Fruit fly (Drosophila melanogaster) whole organism, embryonic: ENCODE results near the gene nkt.

Experiments used
- Aef1 ChIP-seq: fragments of 200-800 bp; sonication (Bioruptor generic); IDR thresholded peaks from 3 replicates; pipeline ENCODE4 v1.3.6; 2022; ENCODE audit warnings: missing biosample characterization, missing genetic modification characterization
- Antp ChIP-seq: fragments of 200-800 bp; sonication (Bioruptor generic); optimal IDR thresholded peaks from 3 replicates; lab custom pipeline; 2016; ENCODE audit warnings: missing biosample characterization, missing genetic modification characterization
- Awh ChIP-seq: fragments of 200-800 bp; sonication (Bioruptor generic); IDR thresholded peaks from 2 replicates; pipeline ENCODE4, ENCODE4 v1.3.6; 2022; ENCODE audit warnings: missing biosample characterization, missing genetic modification characterization
- Bdp1 ChIP-seq: fragments of 200-800 bp; sonication (Bioruptor generic); optimal IDR thresholded peaks from 3 replicates; lab custom pipeline; 2016; ENCODE audit warnings: missing biosample characterization, missing genetic modification characterization
- CG11723 ChIP-seq: fragments of 200-800 bp; sonication (Bioruptor generic); optimal IDR thresholded peaks from 2 replicates; lab custom pipeline; 2017; ENCODE audit warnings: missing biosample characterization, mild to moderate bottlenecking, missing genetic modification characterization
- CG12071 ChIP-seq: fragments of 200-800 bp; sonication (Bioruptor generic); optimal IDR thresholded peaks from 3 replicates; lab custom pipeline; 2018; ENCODE audit warnings: missing biosample characterization, mild to moderate bottlenecking, missing genetic modification characterization
- CG12299 ChIP-seq: fragments of 200-800 bp; sonication (Bioruptor generic); optimal IDR thresholded peaks from 2 replicates; lab custom pipeline; 2018; ENCODE audit warnings: missing biosample characterization, mild to moderate bottlenecking, missing genetic modification characterization
- CG14667 ChIP-seq: fragments of 200-800 bp; sonication (Bioruptor generic); IDR thresholded peaks from 2 replicates; pipeline ENCODE4 v1.3.6; 2022; ENCODE audit warnings: missing biosample characterization, missing genetic modification characterization
- CG17361 ChIP-seq: fragments of 200-800 bp; sonication (Bioruptor generic); IDR thresholded peaks from 3 replicates; pipeline ENCODE4 v1.3.6; 2022; ENCODE audit warnings: missing biosample characterization, missing genetic modification characterization
- CG17829 ChIP-seq: fragments of 200-800 bp; optimal IDR thresholded peaks from 2 replicates; lab custom pipeline; 2019; ENCODE audit warnings: missing biosample characterization, mild to moderate bottlenecking, missing genetic modification characterization, moderate library complexity
- CG18011 ChIP-seq: fragments of 200-800 bp; sonication (Bioruptor generic); optimal IDR thresholded peaks from 2 replicates; lab custom pipeline; 2017; ENCODE audit warnings: missing biosample characterization, missing genetic modification characterization, mild to moderate bottlenecking, moderate library complexity, missing genotype
- CG18476 ChIP-seq: fragments of 200-800 bp; sonication (Bioruptor generic); optimal IDR thresholded peaks from 2 replicates; lab custom pipeline; 2016; ENCODE audit warnings: missing biosample characterization, mild to moderate bottlenecking, missing genetic modification characterization
- CG2120 ChIP-seq: fragments of 200-800 bp; sonication (Bioruptor generic); optimal IDR thresholded peaks from 3 replicates; lab custom pipeline; 2016; ENCODE audit warnings: missing biosample characterization, missing genetic modification characterization
- CG31441 ChIP-seq: fragments of 200-800 bp; sonication (Bioruptor generic); IDR thresholded peaks from 2 replicates; pipeline ENCODE4 v1.3.6; 2022; ENCODE audit warnings: missing biosample characterization, missing genetic modification characterization
- CG4820 ChIP-seq: fragments of 200-800 bp; sonication (Bioruptor generic); optimal IDR thresholded peaks from 3 replicates; lab custom pipeline; 2016; ENCODE audit warnings: missing biosample characterization, missing genetic modification characterization
- CG6791 ChIP-seq: fragments of 200-800 bp; sonication (Bioruptor generic); IDR thresholded peaks from 3 replicates; pipeline ENCODE4 v1.3.6; 2022; ENCODE audit warnings: missing biosample characterization, missing genetic modification characterization; ENCODE audit not compliant: partially characterized antibody
- CG8359 ChIP-seq: fragments of 200-800 bp; sonication (Bioruptor generic); optimal IDR thresholded peaks from 2 replicates; lab custom pipeline; 2017; ENCODE audit warnings: missing biosample characterization, mild to moderate bottlenecking, missing genetic modification characterization, borderline replicate concordance
- CG8944 ChIP-seq: fragments of 200-800 bp; sonication (Bioruptor generic); optimal IDR thresholded peaks from 3 replicates; lab custom pipeline; 2016; ENCODE audit warnings: missing biosample characterization, missing genetic modification characterization
- CG9817 ChIP-seq: fragments of 200-800 bp; sonication (Bioruptor generic); optimal IDR thresholded peaks from 2 replicates; lab custom pipeline; 2018; ENCODE audit warnings: missing biosample characterization, mild to moderate bottlenecking, missing genetic modification characterization, moderate library complexity
- CG9932 ChIP-seq: fragments of 200-800 bp; sonication (Bioruptor generic); IDR thresholded peaks from 2 replicates; pipeline ENCODE4 v1.3.6; 2022; ENCODE audit warnings: missing biosample characterization, missing genetic modification characterization
- ERR ChIP-seq: fragments of 200-800 bp; sonication (Bioruptor generic); optimal IDR thresholded peaks from 2 replicates; lab custom pipeline; 2016; ENCODE audit warnings: missing biosample characterization, missing genetic modification characterization
- Ets65A ChIP-seq: fragments of 200-800 bp; sonication (Bioruptor generic); peaks from one replicate; lab custom pipeline; 2016; ENCODE audit warnings: missing biosample characterization, missing genetic modification characterization
- Fer2 ChIP-seq: fragments of 200-800 bp; sonication (Bioruptor generic); optimal IDR thresholded peaks from 2 replicates; lab custom pipeline; 2018; ENCODE audit warnings: missing biosample characterization, mild to moderate bottlenecking, missing genetic modification characterization, moderate library complexity
- Fer3 ChIP-seq: fragments of 200-800 bp; sonication (Bioruptor generic); optimal IDR thresholded peaks from 2 replicates; lab custom pipeline; 2018; ENCODE audit warnings: missing biosample characterization, mild to moderate bottlenecking, missing genetic modification characterization, moderate library complexity
- Hand ChIP-seq: fragments of 200-800 bp; sonication (Bioruptor generic); optimal IDR thresholded peaks from 2 replicates; lab custom pipeline; 2017; ENCODE audit warnings: mild to moderate bottlenecking, missing biosample characterization, missing genetic modification reagents, missing genetic modification characterization
- Hr3 ChIP-seq: fragments of 200-800 bp; sonication (Bioruptor generic); optimal IDR thresholded peaks from 3 replicates; lab custom pipeline; 2016; ENCODE audit warnings: missing biosample characterization, missing genetic modification characterization
- Med ChIP-seq: fragments of 200-800 bp; sonication (Bioruptor generic); peaks from one replicate; lab custom pipeline; 2016; ENCODE audit warnings: missing biosample characterization, missing genetic modification characterization, mild to moderate bottlenecking, inconsistent platforms, moderate library complexity
- Meics ChIP-seq: fragments of 200-800 bp; sonication (Bioruptor generic); optimal IDR thresholded peaks from 2 replicates; lab custom pipeline; 2017; ENCODE audit warnings: missing biosample characterization, mild to moderate bottlenecking, missing genetic modification characterization
- Nf-YA ChIP-seq: fragments of 200-800 bp; sonication (Bioruptor generic); IDR thresholded peaks from 2 replicates; pipeline ENCODE4 v1.3.6; 2022; ENCODE audit warnings: missing biosample characterization, missing genetic modification characterization
- Nf-YB ChIP-seq: fragments of 200-800 bp; sonication (Bioruptor generic); optimal IDR thresholded peaks from 3 replicates; lab custom pipeline; 2019; ENCODE audit warnings: missing biosample characterization, mild to moderate bottlenecking, missing genetic modification characterization, moderate library complexity
- Optix ChIP-seq: fragments of 200-800 bp; sonication (Bioruptor generic); IDR thresholded peaks from 3 replicates; pipeline ENCODE4 v1.3.6; 2022; ENCODE audit warnings: missing biosample characterization, missing genetic modification characterization
- Pdp1 ChIP-seq, 2 experiments: fragments of 200-800 bp; sonication (Bioruptor generic); optimal IDR thresholded peaks; 3 replicates each; lab custom pipeline; 2016; ENCODE audit warnings: missing biosample characterization in 2 of 2, missing genetic modification characterization in 2 of 2, mild to moderate bottlenecking in 1 of 2, moderate library complexity in 1 of 2
- Stat92E ChIP-seq, 3 experiments: fragments of >200 bp in 2 of 3; fragments of 200-800 bp in 1 of 3; sonication (Bioruptor generic) in 1 of 3; optimal IDR thresholded peaks; 2 replicates each; lab custom pipeline; 2017 to 2019; ENCODE audit warnings: missing biosample characterization in 3 of 3, missing genetic modification characterization in 3 of 3, mild to moderate bottlenecking in 1 of 3, moderate library complexity in 1 of 3
- TFAM ChIP-seq: fragments of 200-800 bp; sonication (Bioruptor generic); optimal IDR thresholded peaks from 2 replicates; lab custom pipeline; 2017; ENCODE audit warnings: missing biosample characterization, missing genetic modification characterization, inconsistent platforms
- ash1 ChIP-seq: fragments of 200-800 bp; sonication (Bioruptor generic); optimal IDR thresholded peaks from 2 replicates; lab custom pipeline; 2018; ENCODE audit warnings: missing biosample characterization, mild to moderate bottlenecking, missing genetic modification characterization
- az2 ChIP-seq: fragments of 200-800 bp; sonication (Bioruptor generic); optimal IDR thresholded peaks from 3 replicates; lab custom pipeline; 2016; ENCODE audit warnings: missing biosample characterization, missing genetic modification characterization
- bab2 ChIP-seq: fragments of 200-800 bp; sonication (Bioruptor generic); optimal IDR thresholded peaks from 2 replicates; lab custom pipeline; 2016; ENCODE audit warnings: missing biosample characterization, missing genetic modification characterization
- bbx ChIP-seq: fragments of 200-800 bp; sonication (Bioruptor generic); IDR thresholded peaks from 2 replicates; pipeline ENCODE4 v1.3.6; 2022; ENCODE audit warnings: missing biosample characterization, missing genetic modification characterization; ENCODE audit not compliant: partially characterized antibody
- ci ChIP-seq: fragments of 200-800 bp; sonication (Bioruptor generic); IDR thresholded peaks from 3 replicates; pipeline ENCODE4 v1.3.6; 2022; ENCODE audit warnings: missing biosample characterization, missing genetic modification characterization
- ems ChIP-seq: fragments of 200-800 bp; sonication (Bioruptor generic); optimal IDR thresholded peaks from 3 replicates; lab custom pipeline; 2016; ENCODE audit warnings: missing biosample characterization, missing genetic modification characterization
- ewg ChIP-seq: fragments of 200-800 bp; sonication (Bioruptor generic); optimal IDR thresholded peaks from 3 replicates; lab custom pipeline; 2017; ENCODE audit warnings: mild to moderate bottlenecking, missing biosample characterization, missing genetic modification reagents, missing genetic modification characterization
- exex ChIP-seq: fragments of 200-800 bp; sonication (Bioruptor generic); optimal IDR thresholded peaks from 4 replicates; lab custom pipeline; 2018; ENCODE audit warnings: missing biosample characterization, mild to moderate bottlenecking, missing genetic modification characterization, moderate library complexity
- fd64A ChIP-seq: fragments of 200-800 bp; sonication (Bioruptor generic); optimal IDR thresholded peaks from 3 replicates; lab custom pipeline; 2018; ENCODE audit warnings: missing biosample characterization, mild to moderate bottlenecking, missing genetic modification characterization
- fru ChIP-seq: fragments of >200 bp; optimal IDR thresholded peaks from 2 replicates; lab custom pipeline; 2017
- gcm ChIP-seq: fragments of 200-800 bp; sonication (Bioruptor generic); optimal IDR thresholded peaks from 2 replicates; lab custom pipeline; 2019; ENCODE audit warnings: missing biosample characterization, mild to moderate bottlenecking, missing genetic modification characterization, moderate library complexity
- gfzf ChIP-seq: fragments of 200-800 bp; sonication (Bioruptor generic); optimal IDR thresholded peaks from 2 replicates; lab custom pipeline; 2016; ENCODE audit warnings: missing biosample characterization, mild to moderate bottlenecking, missing genetic modification characterization, moderate library complexity
- ro ChIP-seq: fragments of 200-800 bp; sonication (Bioruptor generic); IDR thresholded peaks from 2 replicates; pipeline ENCODE4 v1.3.6; 2022; ENCODE audit warnings: missing biosample characterization, missing genetic modification characterization
- tgo ChIP-seq: fragments of 200-800 bp; sonication (Bioruptor generic); IDR thresholded peaks from 3 replicates; pipeline ENCODE4 v1.3.6; 2022; ENCODE audit warnings: missing biosample characterization, missing genetic modification characterization
- tx ChIP-seq: fragments of 200-800 bp; sonication (Bioruptor generic); optimal IDR thresholded peaks from 2 replicates; lab custom pipeline; 2016; ENCODE audit warnings: missing biosample characterization, missing genetic modification characterization
- vnd ChIP-seq: fragments of 200-800 bp; sonication (Bioruptor generic); IDR thresholded peaks from 3 replicates; pipeline ENCODE4 v1.3.6; 2022; ENCODE audit warnings: missing biosample characterization, missing genetic modification characterization; ENCODE audit not compliant: partially characterized antibody

nkt gene

dm6 chr3L:11197291-11198021, 3.7 kb upstream of the nkt start, which contains the start of gene GlcAT-P (continued):
- no peak for TF ChIP-seq ash1 (GFP tag; lab: Kevin White, UChicago)
- peak; percentile 59 for TF ChIP-seq Nf-YB (GFP tag; lab: Kevin White, UChicago)
- no peak for TF ChIP-seq ems (GFP tag; lab: Kevin White, UChicago)
- no peak for TF ChIP-seq gfzf (GFP tag; lab: Kevin White, UChicago)
- no peak for TF ChIP-seq ewg (GFP tag; lab: Kevin White, UChicago)
- peak; percentile 85 for TF ChIP-seq CG31441
- TF ChIP-seq CG12299 (tag; lab: Kevin White, UChicago) = peak; percentile 52
- no peak for TF ChIP-seq ERR
- no peak for TF ChIP-seq CG12071
- no peak for TF ChIP-seq Bdp1 (GFP tag; lab: Kevin White, UChicago)
- TF ChIP-seq bab2 = no peak
- no peak for TF ChIP-seq tx (GFP tag; lab: Kevin White, UChicago)
- no peak for TF ChIP-seq Optix
- peak; percentile 64 for TF ChIP-seq Meics
- TF ChIP-seq ro (GFP tag; lab: Robert Waterston, UW) = no peak
- TF ChIP-seq az2 (GFP tag; lab: Kevin White, UChicago) = peak; percentile 54
- peak; percentile 18 for TF ChIP-seq CG18476 (GFP tag; lab: Kevin White, UChicago)
- no peak for TF ChIP-seq fru (lab: Kevin White, UChicago)
- TF ChIP-seq Aef1 (GFP tag; lab: Robert Waterston, UW) = peak; percentile 31; the same call in 1 of the 3 replicates
- peak; percentile 64 for TF ChIP-seq tgo (GFP tag; lab: Robert Waterston, UW)
- TF ChIP-seq Hand (GFP tag; lab: Kevin White, UChicago) = peak; percentile 50
- TF ChIP-seq CG8944 (GFP tag; lab: Kevin White, UChicago) = no peak
- no peak for TF ChIP-seq Antp (GFP tag; lab: Kevin White, UChicago)
- no peak for TF ChIP-seq exex
- peak; percentile 87 for TF ChIP-seq CG17361
- no peak for TF ChIP-seq CG14667 (GFP tag; lab: Robert Waterston, UW)
- TF ChIP-seq Nf-YA (GFP tag; lab: Robert Waterston, UW) = 0 out of 2 replicates have a peak, but pooled peaks have one; percentile 8
- TF ChIP-seq TFAM (GFP tag; lab: Kevin White, UChicago) = no peak
- no peak for TF ChIP-seq CG8359 (GFP tag; lab: Kevin White, UChicago)
- TF ChIP-seq bbx (GFP tag; lab: Robert Waterston, UW) = no peak; the same call in 1 of the 2 replicates
- no peak for TF ChIP-seq CG18011 (GFP tag; lab: Kevin White, UChicago)
- TF ChIP-seq Hr3 = peak; percentile 57
- peak; percentile 46 for TF ChIP-seq CG2120
- TF ChIP-seq ci (GFP tag; lab: Robert Waterston, UW) = peak; percentile 48; the same call in 1 of the 3 replicates
- peak; percentile 20 for TF ChIP-seq CG4820 (GFP tag; lab: Kevin White, UChicago)
- peak; percentile 55 for TF ChIP-seq CG9817 (tag; lab: Kevin White, UChicago)
- TF ChIP-seq Ets65A = no peak
- TF ChIP-seq vnd = no peak
- TF ChIP-seq Fer3 (tag; lab: Kevin White, UChicago) = peak; percentile 56

- TF ChIP-seq CG17361 (no peak), Awh (GFP tag; lab: Robert Waterston, UW) (0 out of 2 replicates have a peak, but pooled peaks have one; percentile 20), CG11723 (GFP tag; lab: Kevin White, UChicago) (no peak), CG9932 (no peak), CG18011 (GFP tag; lab: Kevin White, UChicago) (no peak), CG6791 (0 out of 3 replicates have a peak, but pooled peaks have one; percentile 34), Fer2 (tag; lab: Kevin White, UChicago) (no peak), Stat92E (GFP tag; optimal IDR thresholded peaks at IDR 0.05; lab: Kevin White, UChicago) (no peak), fd64A (no peak), gcm (GFP tag; lab: Kevin White, UChicago) (no peak), Pdp1 (GFP tag; optimal IDR thresholded peaks at IDR 0.05; lab: Kevin White, UChicago) (no peak), Med (GFP tag; lab: Kevin White, UChicago) (peak; percentile 30), CG17829 (tag; lab: Kevin White, UChicago) (no peak)
These were observed 2.8 kb upstream of the nkt start for dm6 chr3L:11198375-11198774.
